Worm (Caenorhabditis elegans): ENCODE data around the gene ZK632.2.

ZK632.2 gene

DNA sequence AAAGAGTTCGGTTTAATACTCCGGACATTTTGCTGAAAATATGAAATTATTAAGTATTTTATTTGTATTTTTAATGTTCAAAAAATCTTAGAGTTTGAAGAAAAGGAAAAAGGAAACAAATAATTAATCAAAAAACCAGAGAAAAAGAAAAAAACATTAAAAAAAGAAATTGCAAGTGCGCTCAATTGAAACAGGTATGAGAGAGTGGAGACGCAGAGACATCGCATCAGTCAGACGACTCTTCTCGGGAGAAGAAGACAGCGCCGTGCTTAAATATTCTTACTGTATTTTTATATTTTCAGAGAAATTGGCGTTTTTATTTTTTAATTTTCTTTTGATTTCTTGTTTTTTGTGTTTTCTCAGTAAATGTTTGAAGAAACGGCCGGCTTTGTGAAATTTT, 49.2 kb downstream of the ZK632.2 start, which contains the start of gene mrpl-36:
TSS of gene mrpl-36 (minus strand) at position 34 of the 400 bp plus-strand sequence.
- no peak for TF ChIP-seq tab-1 (GFP tag; IDR thresholded peaks at IDR 0.05)

DNA sequence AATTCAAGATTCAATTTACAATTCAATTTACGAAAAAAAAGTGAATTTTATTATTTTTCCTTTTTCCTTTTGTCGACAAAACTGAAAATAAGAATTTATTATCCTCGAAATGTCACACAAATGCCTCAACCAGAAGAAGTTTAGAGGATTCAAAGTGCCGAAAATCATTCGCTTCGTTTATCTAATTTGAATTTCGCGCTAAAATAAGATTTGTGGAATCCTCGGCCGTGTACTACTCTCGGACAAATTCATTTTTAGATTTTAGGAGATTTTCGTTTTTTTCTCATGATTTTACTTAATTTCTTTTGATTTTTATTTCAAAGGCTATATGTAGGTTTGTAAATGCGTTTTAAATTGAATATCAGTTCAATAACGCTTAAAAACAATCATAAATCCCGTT, 49.7 kb downstream of the ZK632.2 start:
- TF ChIP-seq klf-2 (GFP tag; conservative IDR thresholded peaks at IDR 0.05): no peak
- TF ChIP-seq T22C8.4 (GFP tag; IDR thresholded peaks at IDR 0.05): no peak
- TF ChIP-seq ztf-29 (GFP tag; IDR thresholded peaks at IDR 0.05): no peak
- no peak for TF ChIP-seq med-1 (GFP tag; optimal IDR thresholded peaks at IDR 0.05; ENCODE audit: insufficient read depth)

DNA sequence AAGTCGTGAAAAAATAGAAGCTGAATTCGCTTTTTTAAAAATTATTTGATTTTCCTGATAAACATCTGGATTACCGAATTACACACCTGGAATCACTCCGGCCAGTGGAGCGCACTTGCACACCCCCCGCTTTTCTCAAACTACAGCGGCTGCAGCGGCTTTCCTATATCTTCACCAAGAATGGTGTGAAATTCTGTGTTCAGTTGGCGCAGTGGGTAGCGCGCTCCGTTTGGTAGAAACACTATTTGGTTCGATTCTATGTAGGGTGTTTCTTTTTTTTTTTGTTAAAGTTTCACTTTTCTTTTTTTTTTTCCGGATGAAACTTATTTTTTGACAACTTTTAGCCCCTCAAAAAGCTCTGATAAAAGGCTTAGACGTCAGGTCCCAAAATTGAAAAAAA, 50.2 kb downstream of the ZK632.2 start:
- TF ChIP-seq ztf-23 (GFP tag; IDR thresholded peaks at IDR 0.05): peak; percentile 68
- TF ChIP-seq ztf-29 (GFP tag; IDR thresholded peaks at IDR 0.05): peak; percentile 65
- TF ChIP-seq ref-1 (GFP tag; conservative IDR thresholded peaks at IDR 0.05): peak; percentile 62
- TF ChIP-seq klf-2 (GFP tag; conservative IDR thresholded peaks at IDR 0.05): peak; percentile 76
- peak; percentile 88 for TF ChIP-seq flt-1 (GFP tag; IDR thresholded peaks at IDR 0.05)
- TF ChIP-seq tab-1 (GFP tag; IDR thresholded peaks at IDR 0.05): peak; percentile 84
- TF ChIP-seq T22C8.4 (GFP tag; IDR thresholded peaks at IDR 0.05): peak; percentile 60

DNA sequence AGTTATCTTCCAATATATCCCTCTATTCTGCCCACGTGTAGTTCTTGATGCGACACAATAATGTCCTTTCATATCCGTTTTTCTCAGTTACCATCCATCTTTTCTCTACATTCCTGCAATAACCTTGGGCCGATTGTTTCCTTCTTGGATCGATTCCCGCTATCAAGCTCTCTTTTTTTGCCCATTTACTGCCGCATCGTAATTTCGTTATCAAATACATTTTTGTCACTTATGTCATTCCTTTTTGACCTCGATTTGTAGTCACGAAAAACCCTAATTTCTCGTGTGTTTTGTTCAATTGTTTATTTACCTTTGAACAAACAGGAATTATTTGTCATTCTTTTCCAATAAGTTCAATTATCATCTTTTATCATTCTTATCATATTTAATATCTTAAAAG, 51.0 kb downstream of the ZK632.2 start:
- TF ChIP-seq ref-1 (GFP tag; conservative IDR thresholded peaks at IDR 0.05): no peak
- no peak for TF ChIP-seq tab-1 (GFP tag; IDR thresholded peaks at IDR 0.05)
- TF ChIP-seq klf-2 (GFP tag; conservative IDR thresholded peaks at IDR 0.05): no peak
- TF ChIP-seq med-1 (GFP tag; optimal IDR thresholded peaks at IDR 0.05; ENCODE audit: insufficient read depth): no peak
- no peak for TF ChIP-seq flt-1 (GFP tag; IDR thresholded peaks at IDR 0.05)
- TF ChIP-seq ztf-23 (GFP tag; IDR thresholded peaks at IDR 0.05): no peak
- no peak for TF ChIP-seq T22C8.4 (GFP tag; IDR thresholded peaks at IDR 0.05)
- no peak for TF ChIP-seq cog-1 (tag; optimal IDR thresholded peaks at IDR 0.05)
- no peak for TF ChIP-seq ztf-29 (GFP tag; IDR thresholded peaks at IDR 0.05)

DNA sequence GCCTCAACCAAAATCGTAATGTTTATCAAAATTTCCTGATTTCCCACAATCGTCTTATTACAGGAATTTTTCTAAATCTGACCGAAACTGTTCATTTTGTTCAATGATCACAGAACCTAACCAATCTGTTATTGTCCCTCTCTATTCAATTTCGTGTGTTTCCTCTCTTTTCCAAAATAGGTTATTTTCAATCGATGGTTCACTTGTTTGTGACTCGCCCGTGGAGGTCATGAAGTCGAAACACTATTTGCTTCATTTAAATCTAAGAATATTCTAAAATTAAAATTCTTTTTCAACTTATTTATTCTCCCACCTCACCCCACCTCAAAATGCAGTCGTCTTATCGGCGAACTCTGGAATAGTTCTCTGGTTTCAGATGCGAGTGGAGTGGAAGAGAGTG, 52.0 kb downstream of the ZK632.2 start:
- TF ChIP-seq ztf-23 (GFP tag; IDR thresholded peaks at IDR 0.05) (no peak), T22C8.4 (GFP tag; IDR thresholded peaks at IDR 0.05) (no peak), ref-1 (GFP tag; conservative IDR thresholded peaks at IDR 0.05) (no peak), cog-1 (tag; optimal IDR thresholded peaks at IDR 0.05) (no peak), ztf-29 (GFP tag; IDR thresholded peaks at IDR 0.05) (no peak), med-1 (GFP tag; optimal IDR thresholded peaks at IDR 0.05; ENCODE audit: insufficient read depth) (no peak), flt-1 (GFP tag; IDR thresholded peaks at IDR 0.05) (no peak), klf-2 (GFP tag; conservative IDR thresholded peaks at IDR 0.05) (no peak), tab-1 (GFP tag; IDR thresholded peaks at IDR 0.05) (no peak)

DNA sequence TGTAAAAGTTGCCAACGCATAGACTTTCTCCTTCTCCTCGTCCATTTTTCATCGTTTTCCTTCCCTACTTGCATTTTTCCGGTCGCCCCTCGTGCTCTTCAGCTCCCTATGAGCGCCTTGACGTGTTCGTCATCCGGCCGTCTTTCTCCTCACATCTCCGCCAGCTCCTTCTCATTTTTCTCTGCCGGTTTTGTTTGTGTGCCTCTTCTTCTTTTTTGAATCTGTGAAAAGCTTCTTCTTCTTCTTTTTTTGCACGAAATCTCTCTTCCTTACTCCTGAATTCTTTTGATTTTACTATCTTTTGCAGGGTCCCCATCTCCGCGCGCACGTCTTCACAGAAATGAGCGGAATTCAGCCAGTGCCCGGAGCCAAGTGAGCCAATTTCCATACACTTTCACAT, 52.6 kb downstream of the ZK632.2 start, which contains the start of gene K11H3.3:
TSS of gene K11H3.3 (plus strand) at position 308 of the 400 bp plus-strand sequence.
- no peak for TF ChIP-seq ref-1 (GFP tag; conservative IDR thresholded peaks at IDR 0.05)
- no peak for TF ChIP-seq tab-1 (GFP tag; IDR thresholded peaks at IDR 0.05)
- no peak for TF ChIP-seq T22C8.4 (GFP tag; IDR thresholded peaks at IDR 0.05)
- TF ChIP-seq klf-2 (GFP tag; conservative IDR thresholded peaks at IDR 0.05): no peak
- TF ChIP-seq flt-1 (GFP tag; IDR thresholded peaks at IDR 0.05): no peak
- no peak for TF ChIP-seq cog-1 (tag; optimal IDR thresholded peaks at IDR 0.05)
- no peak for TF ChIP-seq ztf-23 (GFP tag; IDR thresholded peaks at IDR 0.05)
- TF ChIP-seq ztf-29 (GFP tag; IDR thresholded peaks at IDR 0.05): no peak
- no peak for TF ChIP-seq med-1 (GFP tag; optimal IDR thresholded peaks at IDR 0.05; ENCODE audit: insufficient read depth)

Measured in whole organism, midembryonic.